Worm (Caenorhabditis elegans): ENCODE results near the gene Y38H6C.25.

Gene Y38H6C.25

DNA sequence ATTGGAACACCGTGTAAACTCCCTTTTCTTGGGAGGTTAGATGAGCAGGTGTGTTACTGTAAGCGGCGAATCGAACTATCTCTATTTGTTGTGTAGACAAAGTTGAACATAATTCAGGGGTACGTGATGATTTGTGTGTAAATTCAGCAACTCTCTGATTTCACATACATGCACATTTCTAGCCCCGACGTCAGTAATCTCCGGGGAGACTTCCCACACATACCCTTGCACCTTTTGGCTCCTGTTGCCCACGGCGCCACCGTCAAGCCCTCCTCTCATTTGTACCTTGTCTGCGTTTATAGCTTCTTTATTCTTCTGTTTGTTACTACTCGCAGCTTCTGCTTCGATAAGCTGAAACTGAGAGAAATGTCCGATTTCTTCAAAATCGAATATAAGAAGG, at the start of gene Y38H6C.25:
Gene Y38H6C.25, plus strand, starts transcription at position 301 of the 400 bp plus-strand sequence.
- no peak for TF ChIP-seq jun-1 (tag; optimal IDR thresholded peaks at IDR 0.05)
- no peak for TF ChIP-seq nhr-67 (tag; optimal IDR thresholded peaks at IDR 0.05)
- no peak for TF ChIP-seq sea-2 (GFP tag; optimal IDR thresholded peaks at IDR 0.05)
- TF ChIP-seq mdl-1 (tag; optimal IDR thresholded peaks at IDR 0.05), result no peak
- no peak for TF ChIP-seq aly-2 (tag; optimal IDR thresholded peaks at IDR 0.05)
- no peak for TF ChIP-seq egl-27 (tag; optimal IDR thresholded peaks at IDR 0.05)
- TF ChIP-seq nhr-28 (tag; optimal IDR thresholded peaks at IDR 0.05), result no peak
- TF ChIP-seq pha-4 (tag; optimal IDR thresholded peaks at IDR 0.05), result no peak
- no peak for TF ChIP-seq lsy-12 (tag; optimal IDR thresholded peaks at IDR 0.05)
- no peak for TF ChIP-seq snpc-4 (tag; optimal IDR thresholded peaks at IDR 0.05)
- TF ChIP-seq ztf-4 (tag; optimal IDR thresholded peaks at IDR 0.05), result no peak
- no peak for TF ChIP-seq nhr-77 (tag; optimal IDR thresholded peaks at IDR 0.05)
- TF ChIP-seq unc-62 (GFP tag; optimal IDR thresholded peaks at IDR 0.05), result no peak
- no peak for TF ChIP-seq nfya-1 (tag; optimal IDR thresholded peaks at IDR 0.05; ENCODE audit: insufficient read depth)
- no peak for TF ChIP-seq eor-1 (tag; optimal IDR thresholded peaks at IDR 0.05)
- no peak for TF ChIP-seq ceh-16 (tag; optimal IDR thresholded peaks at IDR 0.05)
- TF ChIP-seq pqm-1 (tag; optimal IDR thresholded peaks at IDR 0.05), result no peak
- TF ChIP-seq fkh-2 (tag; optimal IDR thresholded peaks at IDR 0.05), result no peak

DNA sequence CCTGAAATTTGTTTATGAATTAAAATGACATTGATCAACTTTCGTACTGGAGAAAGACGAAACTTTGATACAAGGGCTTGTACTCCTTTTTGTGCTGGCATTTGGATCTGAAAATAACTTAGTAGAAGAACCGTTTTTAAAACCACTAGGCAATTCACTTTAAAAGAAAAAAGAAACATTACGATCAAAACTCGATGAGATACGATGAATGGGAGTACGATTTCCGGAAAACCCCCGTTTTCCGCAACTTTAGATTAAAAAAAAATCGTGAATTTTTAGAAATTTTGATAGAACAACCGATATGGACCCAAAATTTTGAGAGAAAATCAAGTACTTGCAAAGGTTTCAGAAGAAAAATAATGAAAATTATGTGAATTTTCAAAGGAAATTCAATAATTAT, 48.6 kb upstream of the Y38H6C.25 start, which contains the start of gene B0250.8:
Gene B0250.8, minus strand, starts transcription at position 101 of the 400 bp plus-strand sequence.
- TF ChIP-seq R02D3.7 (tag; optimal IDR thresholded peaks at IDR 0.05) (no peak), snpc-4 (tag; optimal IDR thresholded peaks at IDR 0.05) (no peak), unc-62 (GFP tag; optimal IDR thresholded peaks at IDR 0.05) (no peak), nhr-237 (tag; optimal IDR thresholded peaks at IDR 0.05) (no peak), sea-2 (GFP tag; optimal IDR thresholded peaks at IDR 0.05) (no peak), lin-39 (tag; optimal IDR thresholded peaks at IDR 0.05) (no peak), nhr-12 (tag; optimal IDR thresholded peaks at IDR 0.05) (no peak), nfya-1 (tag; optimal IDR thresholded peaks at IDR 0.05; ENCODE audit: insufficient read depth) (no peak), egl-5 (tag; optimal IDR thresholded peaks at IDR 0.05) (no peak)

DNA sequence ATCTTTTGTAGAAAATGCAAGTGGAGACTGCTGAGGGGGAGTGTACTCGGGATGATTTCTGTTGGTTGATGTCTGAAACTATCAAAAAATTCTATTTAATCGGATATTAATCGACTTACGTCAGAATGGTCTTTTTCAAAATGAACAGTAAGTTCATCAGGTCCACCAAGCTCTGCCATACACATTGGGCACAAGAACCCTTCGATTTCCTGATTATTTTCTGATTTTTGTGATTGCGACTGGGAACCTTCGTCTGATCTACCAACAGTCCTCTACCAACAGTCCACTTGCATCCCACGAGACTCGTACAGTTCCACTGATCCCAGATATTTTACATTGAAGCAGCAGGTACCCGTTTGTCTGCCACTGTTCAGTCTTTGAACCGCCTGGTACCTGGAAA, 44.0 kb upstream of the Y38H6C.25 start:
- no peak for TF ChIP-seq ceh-28 (tag; optimal IDR thresholded peaks at IDR 0.05)

DNA sequence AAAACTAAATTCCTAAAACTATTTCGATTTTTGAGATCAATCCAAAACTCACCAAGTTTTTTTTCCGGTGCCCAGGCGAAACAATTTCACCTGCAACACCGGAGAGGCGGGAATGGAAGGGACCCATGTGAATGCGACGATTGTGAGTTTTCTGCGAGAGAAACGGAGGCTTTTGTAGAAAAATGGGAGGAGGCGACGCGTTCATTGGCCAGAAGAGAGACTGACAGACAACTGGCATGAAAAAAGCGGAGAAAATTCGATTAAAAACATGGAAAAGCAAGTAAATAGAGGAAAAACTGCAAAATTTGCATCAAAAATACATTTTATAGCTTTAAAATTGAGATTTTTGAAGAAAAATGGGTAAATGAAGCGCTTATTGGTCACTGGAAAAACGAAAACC, 43.2 kb upstream of the Y38H6C.25 start, which contains the start of gene B0250.7:
Gene B0250.7, minus strand, starts transcription at position 232 of the 400 bp plus-strand sequence.
- TF ChIP-seq jun-1 (tag; optimal IDR thresholded peaks at IDR 0.05) (no peak), elt-3 (tag; optimal IDR thresholded peaks at IDR 0.05) (no peak), nfya-1 (tag; optimal IDR thresholded peaks at IDR 0.05; ENCODE audit: insufficient read depth) (peak; percentile 97), lsy-12 (tag; optimal IDR thresholded peaks at IDR 0.05) (no peak), nhr-237 (tag; optimal IDR thresholded peaks at IDR 0.05) (no peak), daf-12 (tag; optimal IDR thresholded peaks at IDR 0.05) (no peak)

DNA sequence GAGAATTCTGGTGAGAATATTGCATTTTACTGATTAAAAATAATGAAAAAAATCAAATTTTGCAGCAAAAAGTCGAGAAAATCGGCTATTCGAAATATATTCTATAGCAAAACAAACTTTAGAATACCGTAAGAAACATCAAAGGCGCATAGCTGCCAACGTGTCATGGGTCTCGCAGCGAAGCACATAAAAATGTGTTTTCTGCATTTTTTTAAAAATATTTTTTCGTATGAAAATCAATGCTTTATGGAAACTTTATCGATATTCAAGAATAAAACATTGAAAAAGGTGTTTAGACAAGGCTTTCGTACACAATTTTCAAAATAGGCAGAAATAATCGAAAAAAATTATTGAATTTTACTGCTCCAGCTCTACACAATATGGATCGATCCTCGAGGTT, 42.5 kb upstream of the Y38H6C.25 start:
- TF ChIP-seq mml-1 (tag; optimal IDR thresholded peaks at IDR 0.05) (no peak), eor-1 (tag; optimal IDR thresholded peaks at IDR 0.05) (no peak), elt-1 (tag; optimal IDR thresholded peaks at IDR 0.05) (no peak), aly-2 (tag; optimal IDR thresholded peaks at IDR 0.05) (no peak), lin-39 (tag; optimal IDR thresholded peaks at IDR 0.05) (no peak), ama-1 (optimal IDR thresholded peaks at IDR 0.05) (no peak)

DNA sequence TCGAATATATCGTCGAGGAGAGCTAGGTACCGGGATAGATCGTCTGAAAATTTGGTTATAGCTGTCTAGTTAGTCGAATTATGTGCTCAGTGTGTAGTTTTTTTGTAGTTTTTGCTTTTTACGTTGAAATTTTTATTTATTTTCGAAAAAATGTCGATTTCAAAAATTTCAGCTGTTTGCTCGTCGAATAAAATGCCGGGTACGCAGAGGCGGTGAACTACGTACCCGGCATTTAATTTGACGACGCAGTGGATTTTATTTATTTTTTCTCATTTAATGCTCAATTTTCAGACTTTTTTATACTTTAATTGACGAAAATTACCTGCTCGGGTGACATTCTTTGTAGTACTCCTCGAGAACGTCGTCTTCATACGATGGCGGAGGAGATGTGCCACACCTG, 42.0 kb upstream of the Y38H6C.25 start:
- TF ChIP-seq R02D3.7 (tag; optimal IDR thresholded peaks at IDR 0.05) (peak; percentile 20), ama-1 (optimal IDR thresholded peaks at IDR 0.05) (no peak), nhr-23 (tag; optimal IDR thresholded peaks at IDR 0.05) (peak; percentile 17), hmg-11 (tag; optimal IDR thresholded peaks at IDR 0.05) (peak; percentile 41), nfya-1 (tag; optimal IDR thresholded peaks at IDR 0.05; ENCODE audit: insufficient read depth) (peak; percentile 46), ceh-9 (tag; optimal IDR thresholded peaks at IDR 0.05) (no peak), ceh-28 (tag; optimal IDR thresholded peaks at IDR 0.05) (no peak), ceh-16 (tag; optimal IDR thresholded peaks at IDR 0.05) (no peak), elt-3 (tag; optimal IDR thresholded peaks at IDR 0.05) (no peak), nhr-67 (tag; optimal IDR thresholded peaks at IDR 0.05) (no peak), nhr-76 (tag; optimal IDR thresholded peaks at IDR 0.05) (no peak), ztf-11 (tag; optimal IDR thresholded peaks at IDR 0.05) (no peak), lin-15B (tag; optimal IDR thresholded peaks at IDR 0.05) (peak; percentile 34), nhr-43 (tag; optimal IDR thresholded peaks at IDR 0.05; ENCODE audit: poor library complexity, severe bottlenecking) (no peak), pha-4 (tag; optimal IDR thresholded peaks at IDR 0.05) (peak; percentile 0), zag-1 (tag; optimal IDR thresholded peaks at IDR 0.05) (no peak), nhr-28 (tag; optimal IDR thresholded peaks at IDR 0.05) (no peak), mml-1 (tag; optimal IDR thresholded peaks at IDR 0.05) (no peak), aly-2 (tag; optimal IDR thresholded peaks at IDR 0.05) (no peak), lin-39 (tag; optimal IDR thresholded peaks at IDR 0.05) (no peak), fos-1 (tag; optimal IDR thresholded peaks at IDR 0.05) (no peak), egl-5 (tag; optimal IDR thresholded peaks at IDR 0.05) (no peak), eor-1 (tag; optimal IDR thresholded peaks at IDR 0.05) (no peak)
